Fruit fly (Drosophila melanogaster) whole organism, wandering third instar larva: ENCODE measurements around the gene euc.

Source experiments
- Abd-B ChIP-seq: fragments of >200 bp; optimal IDR thresholded peaks from 2 replicates; lab custom pipeline; 2017; ENCODE audit warnings: missing biosample characterization, missing genetic modification characterization
- CG9705 ChIP-seq: fragments of 200-800 bp; sonication (Bioruptor generic); optimal IDR thresholded peaks from 2 replicates; lab custom pipeline; 2018; ENCODE audit warnings: missing biosample characterization, mild to moderate bottlenecking, missing genetic modification characterization
- Hnf4 ChIP-seq: fragments of 200-800 bp; sonication (Bioruptor generic); optimal IDR thresholded peaks from 2 replicates; lab custom pipeline; 2016; ENCODE audit warnings: missing biosample characterization, mild to moderate bottlenecking, missing genetic modification characterization
- Myc ChIP-seq: fragments of >200 bp; optimal IDR thresholded peaks from 2 replicates; lab custom pipeline; 2017
- dmrt93B ChIP-seq: fragments of 200-800 bp; sonication (Bioruptor generic); optimal IDR thresholded peaks from 2 replicates; lab custom pipeline; 2018; ENCODE audit warnings: missing biosample characterization, mild to moderate bottlenecking, missing genetic modification characterization
- fru ChIP-seq: fragments of 200-800 bp; sonication (Bioruptor generic); optimal IDR thresholded peaks from 3 replicates; lab custom pipeline; 2016; ENCODE audit warnings: missing biosample characterization, mild to moderate bottlenecking, missing genetic modification characterization
- lola ChIP-seq: fragments of >200 bp; optimal IDR thresholded peaks from 2 replicates; lab custom pipeline; 2017; ENCODE audit warnings: missing biosample characterization, missing genetic modification characterization
- pan ChIP-seq: fragments of >200 bp; optimal IDR thresholded peaks from 2 replicates; lab custom pipeline; 2017
- psq ChIP-seq: fragments of 200-800 bp; sonication (Bioruptor generic); optimal IDR thresholded peaks from 3 replicates; lab custom pipeline; 2017; ENCODE audit warnings: missing biosample characterization, mild to moderate bottlenecking, missing genetic modification characterization, moderate library complexity
- tai ChIP-seq: sonication (Bioruptor generic); optimal IDR thresholded peaks from 2 replicates; lab custom pipeline; 2016; ENCODE audit warnings: missing biosample characterization, missing genetic modification characterization
- usp ChIP-seq: fragments of >200 bp; optimal IDR thresholded peaks from 2 replicates; lab custom pipeline; 2017; ENCODE audit warnings: missing biosample characterization, missing genetic modification characterization

- TF ChIP-seq Myc (lab: Kevin White, UChicago): no peak
- no peak for TF ChIP-seq dmrt93B (GFP tag; lab: Kevin White, UChicago)
- no peak for TF ChIP-seq psq (GFP tag; lab: Kevin White, UChicago)
- TF ChIP-seq lola (GFP tag; lab: Kevin White, UChicago): no peak
- no peak for TF ChIP-seq Hnf4
- no peak for TF ChIP-seq fru
- TF ChIP-seq usp: no peak
- no peak for TF ChIP-seq pan (lab: Kevin White, UChicago)
- no peak for TF ChIP-seq CG9705 (GFP tag; lab: Kevin White, UChicago)
- no peak for TF ChIP-seq tai (GFP tag; lab: Kevin White, UChicago)
- TF ChIP-seq Abd-B (GFP tag; lab: Kevin White, UChicago): no peak
Observed at dm6 chr3R:18949131-18949530, 29.5 kb downstream of the euc start.
